Fruit fly (Drosophila melanogaster): ENCODE measurements around the gene CG15468.

The CG15468 gene

dm6 chrX:4918228-4919022, 42.5 kb downstream of the CG15468 start, which contains the start of the genes CG4041 and Hgsnat (continued):
- TF ChIP-seq Aef1 (GFP tag; IDR thresholded peaks at IDR 0.05) (peak; percentile 72), Dp (GFP tag; optimal IDR thresholded peaks at IDR 0.05) (peak; percentile 5), Ets97D (GFP tag; optimal IDR thresholded peaks at IDR 0.05) (peak; percentile 46), nau (GFP tag; optimal IDR thresholded peaks at IDR 0.05) (peak; percentile 1), CG13775 (GFP tag; optimal IDR thresholded peaks at IDR 0.05) (peak; percentile 46), pho (GFP tag; optimal IDR thresholded peaks at IDR 0.05) (peak; percentile 3), Myb (GFP tag; optimal IDR thresholded peaks at IDR 0.05) (peak; percentile 2), tin (GFP tag; optimal IDR thresholded peaks at IDR 0.05) (peak; percentile 22), CG1233 (GFP tag; optimal IDR thresholded peaks at IDR 0.05) (no peak), CG10147 (GFP tag; optimal IDR thresholded peaks at IDR 0.05) (no peak), BEAF-32 (GFP tag; optimal IDR thresholded peaks at IDR 0.05) (peak; percentile 50), Sry-δ (GFP tag; optimal IDR thresholded peaks at IDR 0.05) (peak; percentile 38), CG4360 (GFP tag; IDR thresholded peaks at IDR 0.05) (peak; percentile 81), CG2116 (GFP tag; optimal IDR thresholded peaks at IDR 0.05) (peak; percentile 45), Hr51 (GFP tag; optimal IDR thresholded peaks at IDR 0.05) (peak in 1 of 2 experiments; percentile 6), CG34224 (GFP tag; IDR thresholded peaks at IDR 0.05; ENCODE audit: partially characterized antibody) (no peak), Hr3 (GFP tag; optimal IDR thresholded peaks at IDR 0.05) (peak; percentile 4), HLH54F (GFP tag; optimal IDR thresholded peaks at IDR 0.05) (peak; percentile 32), caup (GFP tag; optimal IDR thresholded peaks at IDR 0.05; ENCODE audit: severe bottlenecking) (peak; percentile 5), lilli (GFP tag; optimal IDR thresholded peaks at IDR 0.05) (peak; percentile 43), zfh2 (GFP tag; optimal IDR thresholded peaks at IDR 0.05) (peak; percentile 11), CG11723 (GFP tag; optimal IDR thresholded peaks at IDR 0.05) (peak; percentile 7), CG10267 (tag; optimal IDR thresholded peaks at IDR 0.05) (peak; percentile 89), Sox102F (GFP tag; optimal IDR thresholded peaks at IDR 0.05) (peak; percentile 13), CG17361 (GFP tag; IDR thresholded peaks at IDR 0.05) (peak; percentile 50; the same call in 1 of the 3 replicates), trh (GFP tag; optimal IDR thresholded peaks at IDR 0.05) (no peak), chinmo (GFP tag; IDR thresholded peaks at IDR 0.05; ENCODE audit: partially characterized antibody) (0 out of 4 replicates have a peak, but pooled peaks have one; percentile 13), CG13624 (GFP tag; optimal IDR thresholded peaks at IDR 0.05) (peak; percentile 18), Bdp1 (GFP tag; optimal IDR thresholded peaks at IDR 0.05) (peak; percentile 13), phol (tag; optimal IDR thresholded peaks at IDR 0.05) (peak; percentile 30), Max (GFP tag; optimal IDR thresholded peaks at IDR 0.05) (peak; percentile 31), gfzf (GFP tag; optimal IDR thresholded peaks at IDR 0.05) (peak; percentile 29), CG2120 (GFP tag; optimal IDR thresholded peaks at IDR 0.05) (peak; percentile 41), Xbp1 (GFP tag; optimal IDR thresholded peaks at IDR 0.05) (peak; percentile 15), CG11504 (tag; optimal IDR thresholded peaks at IDR 0.05) (peak; percentile 22), Dref (GFP tag; IDR thresholded peaks at IDR 0.05) (peak; percentile 62), Elba2 (GFP tag; optimal IDR thresholded peaks at IDR 0.05) (peak; percentile 84), gem (tag; optimal IDR thresholded peaks at IDR 0.05) (peak; percentile 30), MBD-R2 (GFP tag; IDR thresholded peaks at IDR 0.05) (peak; percentile 67), CG30403 (GFP tag; optimal IDR thresholded peaks at IDR 0.05) (peak; percentile 39), lov (optimal IDR thresholded peaks at IDR 0.05) (no peak), lov (GFP tag; IDR thresholded peaks at IDR 0.05) (no peak), CG12155 (GFP tag; optimal IDR thresholded peaks at IDR 0.05) (peak; percentile 17), mirr (GFP tag; optimal IDR thresholded peaks at IDR 0.05) (no peak), repo (GFP tag; optimal IDR thresholded peaks at IDR 0.05) (no peak), D (optimal IDR thresholded peaks at IDR 0.05) (no peak), D (GFP tag; optimal IDR thresholded peaks at IDR 0.05) (no peak), Sin3A (optimal IDR thresholded peaks at IDR 0.05) (peak; percentile 76), scrt (GFP tag; optimal IDR thresholded peaks at IDR 0.05) (peak; percentile 65)

Data from whole organism, embryonic.